Worm (Caenorhabditis elegans) whole organism, L4 larva: Measurements from ENCODE around the gene clec-78.

Source experiments
- D1046.2 ChIP-seq: fragments of 200-800 bp; sonication (Bioruptor generic); IDR thresholded peaks from 2 replicates; pipeline ENCODE4 v1.3.6; 2022; ENCODE audit warnings: missing genetic modification characterization, missing compliant biosample characterization
- F44E2.7 ChIP-seq: fragments of 200-800 bp; sonication (Bioruptor generic); IDR thresholded peaks from 2 replicates; pipeline ENCODE4 v2.1.2; 2022; ENCODE audit warnings: missing genetic modification characterization, missing compliant biosample characterization
- F49E8.2 ChIP-seq: sonication (generic microtip); optimal IDR thresholded peaks from 2 replicates; lab custom pipeline; 2016; ENCODE audit warnings: missing compliant biosample characterization, mild to moderate bottlenecking, missing genetic modification characterization, borderline replicate concordance
- Y48G9A.11 ChIP-seq: fragments of 200-800 bp; sonication (Bioruptor generic); IDR thresholded peaks from 2 replicates; pipeline ENCODE4 v1.3.6; 2022; ENCODE audit warnings: missing genetic modification reagents, missing genetic modification characterization, missing compliant biosample characterization
- Y5F2A.4 ChIP-seq: fragments of 200-800 bp; sonication (Bioruptor generic); optimal IDR thresholded peaks from 2 replicates; lab custom pipeline; 2018; ENCODE audit warnings: mild to moderate bottlenecking, missing genetic modification characterization, missing compliant biosample characterization
- Y75B8A.6 ChIP-seq: fragments of 200-800 bp; sonication (Bioruptor generic); IDR thresholded peaks from 2 replicates; pipeline ENCODE4 v1.3.6; 2022; ENCODE audit warnings: missing genetic modification reagents, missing genetic modification characterization, missing compliant biosample characterization
- ZK546.5 ChIP-seq, 2 experiments: sonication (generic microtip); optimal IDR thresholded peaks; 2 replicates each; lab custom pipeline; 2017; ENCODE audit warnings: missing biosample characterization in 2 of 2, missing genetic modification characterization in 2 of 2
- ceh-82 ChIP-seq: sonication (generic microtip); optimal IDR thresholded peaks from 2 replicates; lab custom pipeline; 2017; ENCODE audit warnings: missing biosample characterization, missing genetic modification characterization
- daf-16 ChIP-seq, 3 experiments: sonication (generic microtip); optimal IDR thresholded peaks; 2 replicates each; lab custom pipeline; 2016 to 2017; ENCODE audit warnings: missing genetic modification characterization in 3 of 3, missing genetic modification reagents in 3 of 3, mild to moderate bottlenecking in 2 of 3, missing compliant biosample characterization in 2 of 3, missing biosample characterization in 1 of 3, moderate library complexity in 1 of 3
- daf-19 ChIP-seq: fragments of 200-800 bp; sonication (Bioruptor generic); conservative IDR thresholded peaks from 2 replicates; pipeline ENCODE4 v1.3.6; 2022; ENCODE audit warnings: missing genetic modification characterization, missing compliant biosample characterization
- dmd-6 ChIP-seq: fragments of 200-800 bp; sonication (Bioruptor generic); IDR thresholded peaks from 2 replicates; pipeline ENCODE4 v1.3.6; 2022; ENCODE audit warnings: missing genetic modification reagents, missing genetic modification characterization, missing compliant biosample characterization
- dmd-8 ChIP-seq: fragments of 200-800 bp; sonication (Bioruptor generic); IDR thresholded peaks from 2 replicates; pipeline ENCODE4 v1.3.6; 2022; ENCODE audit warnings: missing genetic modification characterization, missing compliant biosample characterization
- dmd-9 ChIP-seq: fragments of 200-800 bp; sonication (Bioruptor generic); IDR thresholded peaks from 2 replicates; pipeline ENCODE4 v1.3.6; 2022; ENCODE audit warnings: missing genetic modification reagents, missing genetic modification characterization, missing compliant biosample characterization
- fkh-10 ChIP-seq: fragments of 150-350 bp; optimal IDR thresholded peaks from 2 replicates; lab custom pipeline; 2014; ENCODE audit warnings: missing biosample characterization, missing genetic modification reagents, missing genetic modification characterization
- hif-1 ChIP-seq, 2 experiments: sonication (generic microtip); optimal IDR thresholded peaks; 2 replicates each; lab custom pipeline; 2016 to 2017; ENCODE audit warnings: missing compliant biosample characterization in 2 of 2, missing genetic modification characterization in 2 of 2, missing genetic modification reagents in 2 of 2, missing genotype in 2 of 2, mild to moderate bottlenecking in 1 of 2
- hlh-11 ChIP-seq: fragments of 200-800 bp; sonication (Bioruptor generic); optimal IDR thresholded peaks from 2 replicates; lab custom pipeline; 2018; ENCODE audit warnings: mild to moderate bottlenecking, missing genetic modification characterization, missing compliant biosample characterization
- lin-1 ChIP-seq: fragments of 200-800 bp; sonication (Bioruptor generic); IDR thresholded peaks from 2 replicates; pipeline ENCODE4 v1.3.6; 2022; ENCODE audit warnings: missing genetic modification reagents, missing genetic modification characterization, missing compliant biosample characterization
- lin-13 ChIP-seq: fragments of 150-350 bp; optimal IDR thresholded peaks from 2 replicates; lab custom pipeline; 2014; ENCODE audit warnings: missing biosample characterization, missing genetic modification reagents, missing genetic modification characterization
- lin-38 ChIP-seq: fragments of 200-800 bp; sonication (Bioruptor generic); IDR thresholded peaks from 2 replicates; pipeline ENCODE4 v1.3.6; 2022; ENCODE audit warnings: missing genetic modification reagents, missing genetic modification characterization, missing compliant biosample characterization
- madf-5 ChIP-seq, 2 experiments: fragments of 200-800 bp; sonication (Bioruptor generic); IDR thresholded peaks; 2 replicates each; pipeline ENCODE4 v1.3.6; 2022; ENCODE audit warnings: missing compliant biosample characterization in 2 of 2, missing genetic modification characterization in 2 of 2
- madf-9 ChIP-seq: fragments of 200-800 bp; sonication (Bioruptor generic); conservative IDR thresholded peaks from 2 replicates; pipeline ENCODE4 v1.3.6; 2022; ENCODE audit warnings: missing genetic modification reagents, missing genetic modification characterization, missing compliant biosample characterization
- mdl-1 ChIP-seq, 2 experiments: fragments of 150-350 bp in 1 of 2; sonication (generic microtip) in 1 of 2; optimal IDR thresholded peaks; 2 replicates each; lab custom pipeline; 2014 to 2017; ENCODE audit warnings: missing biosample characterization in 2 of 2, missing genetic modification characterization in 2 of 2
- mxl-3 ChIP-seq: fragments of 200-800 bp; sonication (Bioruptor generic); optimal IDR thresholded peaks from 2 replicates; lab custom pipeline; 2018; ENCODE audit warnings: mild to moderate bottlenecking, missing genetic modification characterization, missing compliant biosample characterization
- nhr-102 ChIP-seq: sonication (generic microtip); optimal IDR thresholded peaks from 2 replicates; lab custom pipeline; 2016; ENCODE audit warnings: mild to moderate bottlenecking, missing genetic modification characterization, moderate library complexity, missing compliant biosample characterization
- nhr-28 ChIP-seq: fragments of 150-350 bp; optimal IDR thresholded peaks from 2 replicates; lab custom pipeline; 2014; ENCODE audit warnings: missing biosample characterization, missing genetic modification characterization
- nhr-48 ChIP-seq: sonication (generic microtip); optimal IDR thresholded peaks from 2 replicates; lab custom pipeline; 2016; ENCODE audit warnings: mild to moderate bottlenecking, missing genetic modification characterization, missing compliant biosample characterization
- nhr-6 ChIP-seq: fragments of 150-350 bp; optimal IDR thresholded peaks from 2 replicates; lab custom pipeline; 2014; ENCODE audit warnings: missing biosample characterization, missing genetic modification characterization
- nhr-76 ChIP-seq: fragments of 150-350 bp; optimal IDR thresholded peaks from 2 replicates; lab custom pipeline; 2014; ENCODE audit warnings: missing biosample characterization, missing genetic modification characterization
- nhr-77 ChIP-seq: fragments of 150-350 bp; optimal IDR thresholded peaks from 2 replicates; lab custom pipeline; 2014; ENCODE audit warnings: missing biosample characterization, missing genetic modification characterization
- php-3 ChIP-seq: fragments of 200-800 bp; sonication (Bioruptor generic); IDR thresholded peaks from 2 replicates; pipeline ENCODE4 v1.3.6; 2022; ENCODE audit warnings: missing genetic modification reagents, missing genetic modification characterization, missing compliant biosample characterization
- pqm-1 ChIP-seq: sonication (generic microtip); optimal IDR thresholded peaks from 2 replicates; lab custom pipeline; 2017; ENCODE audit warnings: missing biosample characterization, missing genetic modification characterization
- skn-1 ChIP-seq: fragments of 150-350 bp; optimal IDR thresholded peaks from 2 replicates; lab custom pipeline; 2014; ENCODE audit warnings: missing biosample characterization, missing genetic modification characterization
- snpc-4 ChIP-seq: fragments of 150-350 bp; optimal IDR thresholded peaks from 2 replicates; lab custom pipeline; 2014; ENCODE audit warnings: missing biosample characterization, missing genetic modification characterization
- tra-1 ChIP-seq: fragments of 200-800 bp; sonication (Bioruptor generic); IDR thresholded peaks from 2 replicates; pipeline ENCODE4 v1.3.6; 2022; ENCODE audit warnings: missing genetic modification reagents, missing genetic modification characterization, missing compliant biosample characterization
- unc-130 ChIP-seq: sonication (generic microtip); optimal IDR thresholded peaks from 2 replicates; lab custom pipeline; 2016; ENCODE audit warnings: missing genetic modification reagents, missing genetic modification characterization, missing compliant biosample characterization
- unc-39 ChIP-seq: sonication (generic microtip); optimal IDR thresholded peaks from 2 replicates; lab custom pipeline; 2017; ENCODE audit warnings: missing biosample characterization, missing genetic modification characterization
- unc-62 ChIP-seq, 3 experiments: fragments of 150-350 bp in 1 of 3; sonication (generic microtip); optimal IDR thresholded peaks in 2 of 3; peaks in 1 of 3; 1 replicate in 1 of 3; 2 replicates in 2 of 3; lab custom pipeline; 2014 to 2017; ENCODE audit warnings: missing biosample characterization in 3 of 3, missing genetic modification characterization in 3 of 3, missing genetic modification reagents in 3 of 3, missing genotype in 1 of 3
- vab-7 ChIP-seq: fragments of 200-800 bp; sonication (Bioruptor generic); IDR thresholded peaks from 2 replicates; pipeline ENCODE4 v1.3.6; 2022; ENCODE audit warnings: missing genetic modification reagents, missing genetic modification characterization, missing compliant biosample characterization
- zfp-2 ChIP-seq: sonication (generic microtip); optimal IDR thresholded peaks from 2 replicates; lab custom pipeline; 2016; ENCODE audit warnings: mild to moderate bottlenecking, missing genetic modification characterization, missing compliant biosample characterization
- ztf-11 ChIP-seq: fragments of 150-350 bp; optimal IDR thresholded peaks from 2 replicates; lab custom pipeline; 2014; ENCODE audit warnings: missing biosample characterization, missing genetic modification characterization
- ztf-7 ChIP-seq: fragments of 150-350 bp; optimal IDR thresholded peaks from 2 replicates; lab custom pipeline; 2014; ENCODE audit warnings: missing biosample characterization, missing genetic modification characterization

Gene clec-78

DNA sequence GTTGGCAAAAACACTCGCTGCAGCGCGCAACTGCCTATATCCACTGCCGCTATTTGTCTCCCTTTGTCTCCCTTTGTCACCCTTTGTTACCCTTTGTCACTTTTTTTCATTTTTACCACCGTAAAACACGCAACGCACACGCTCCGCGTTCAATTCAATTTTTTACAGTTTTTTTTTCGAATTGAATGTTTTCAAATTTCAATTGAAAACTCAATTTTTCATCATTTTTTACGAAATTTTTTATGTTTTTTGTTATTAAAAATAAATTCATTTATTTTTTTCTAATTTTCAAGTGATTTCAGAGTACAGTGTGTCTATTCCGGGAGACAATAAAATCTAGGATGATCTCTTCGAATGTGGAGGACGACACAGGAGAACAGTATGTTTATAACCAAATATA is 45.9 kb upstream of the clec-78 start, which contains the start of gene Y46C8AL.11:
Gene Y46C8AL.11, plus strand, starts transcription at position 301 of the 400 bp plus-strand sequence.
- no peak for TF ChIP-seq madf-5 (GFP tag; IDR thresholded peaks at IDR 0.05; lab: Robert Waterston, UW)
- no peak for TF ChIP-seq nhr-48 (tag; lab: Kevin White, UChicago)
- TF ChIP-seq nhr-6 = no peak
- no peak for TF ChIP-seq unc-39 (tag; lab: Kevin White, UChicago)
- TF ChIP-seq ztf-7 (tag; lab: Kevin White, UChicago) = no peak
- TF ChIP-seq lin-13 (GFP tag; lab: Kevin White, UChicago) = no peak

DNA sequence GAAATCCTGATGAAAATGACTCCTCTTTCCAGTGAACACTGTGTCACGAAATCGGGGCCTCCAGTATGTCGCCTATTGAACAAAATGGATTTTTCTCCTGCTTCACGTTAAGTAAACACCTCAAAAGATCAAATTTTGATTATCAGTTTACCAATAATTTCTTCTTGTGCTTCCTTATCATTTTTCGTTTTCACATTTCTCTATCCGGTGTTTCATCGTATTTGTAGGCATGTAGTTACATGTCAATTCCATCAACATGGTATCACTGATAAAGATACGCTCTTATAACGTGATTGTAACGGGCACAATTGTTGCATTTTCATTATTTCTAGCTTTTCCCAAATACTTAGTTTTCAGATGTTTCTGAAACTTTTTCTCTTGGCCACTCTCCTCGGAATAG is 44.4 kb upstream of the clec-78 start, which contains the start of gene clec-72:
Gene clec-72, plus strand, starts transcription at position 358 of the 400 bp plus-strand sequence.
- TF ChIP-seq lin-38 = no peak
- no peak for TF ChIP-seq madf-9
- TF ChIP-seq mxl-3 = peak; percentile 5
- peak; percentile 98 for TF ChIP-seq pqm-1 (tag; lab: Kevin White, UChicago)
- peak; percentile 66 for TF ChIP-seq hlh-11 (tag; lab: Kevin White, UChicago)
- TF ChIP-seq Y5F2A.4 (GFP tag; lab: Kevin White, UChicago) = no peak
- peak; percentile 99 for TF ChIP-seq nhr-28 (tag; lab: Kevin White, UChicago)
- no peak for TF ChIP-seq dmd-9
- no peak for TF ChIP-seq F49E8.2 (tag; lab: Kevin White, UChicago)
- no peak for TF ChIP-seq ZK546.5 (tag; optimal IDR thresholded peaks at IDR 0.05; lab: Kevin White, UChicago)
- TF ChIP-seq ceh-82 (tag; lab: Kevin White, UChicago) = no peak
- no peak for TF ChIP-seq daf-16 (GFP tag; optimal IDR thresholded peaks at IDR 0.05; lab: Kevin White, UChicago)
- TF ChIP-seq daf-16 (tag; optimal IDR thresholded peaks at IDR 0.05; lab: Kevin White, UChicago) = peak; percentile 97
- peak; percentile 88 for TF ChIP-seq nhr-77
- TF ChIP-seq hif-1 (tag; optimal IDR thresholded peaks at IDR 0.05; lab: Kevin White, UChicago) = no peak
- TF ChIP-seq tra-1 (GFP tag; lab: Robert Waterston, UW) = 0 out of 2 replicates have a peak, but pooled peaks have one; percentile 31
- TF ChIP-seq vab-7 = no peak
- TF ChIP-seq Y75B8A.6 (GFP tag; lab: Robert Waterston, UW) = 0 out of 2 replicates have a peak, but pooled peaks have one; percentile 7
- TF ChIP-seq fkh-10 (GFP tag; lab: Kevin White, UChicago) = no peak
- no peak for TF ChIP-seq snpc-4
- TF ChIP-seq php-3 (GFP tag; lab: Robert Waterston, UW) = peak; percentile 34; the same call in 1 of the 2 replicates
- TF ChIP-seq Y48G9A.11 (GFP tag; lab: Robert Waterston, UW) = no peak
- TF ChIP-seq F44E2.7 (GFP tag; lab: Robert Waterston, UW) = no peak
- peak in 1 of 2 experiments; percentile 51 for TF ChIP-seq unc-62 (GFP tag; optimal IDR thresholded peaks at IDR 0.05 in 1 of 2; lab: Kevin White, UChicago)
- no peak for TF ChIP-seq unc-62 (tag; optimal IDR thresholded peaks at IDR 0.05; lab: Kevin White, UChicago)
- TF ChIP-seq dmd-6 (GFP tag; lab: Robert Waterston, UW) = peak; percentile 92
- no peak for TF ChIP-seq daf-19 (GFP tag; lab: Robert Waterston, UW)
- TF ChIP-seq D1046.2 (GFP tag; lab: Robert Waterston, UW) = no peak
- TF ChIP-seq dmd-8 (GFP tag; lab: Robert Waterston, UW) = no peak
- TF ChIP-seq lin-1 (GFP tag; lab: Robert Waterston, UW) = peak; percentile 49; the same call in 1 of the 2 replicates
- no peak for TF ChIP-seq lin-13 (GFP tag; lab: Kevin White, UChicago)
- TF ChIP-seq mdl-1 (tag; optimal IDR thresholded peaks at IDR 0.05; lab: Kevin White, UChicago) = peak in 1 of 2 experiments; percentile 50
- TF ChIP-seq nhr-76 (tag; lab: Kevin White, UChicago) = no peak
- TF ChIP-seq zfp-2 = no peak
- TF ChIP-seq skn-1 = no peak
- no peak for TF ChIP-seq nhr-102 (tag; lab: Kevin White, UChicago)
- no peak for TF ChIP-seq ztf-11 (tag; lab: Kevin White, UChicago)
- TF ChIP-seq unc-130 (GFP tag; lab: Kevin White, UChicago) = no peak
